Worm (Caenorhabditis elegans) whole organism, midembryonic: ENCODE measurements around the gene Y7A5A.7.

Experiments used
- T22C8.4 ChIP-seq: fragments of 200-800 bp; sonication (Bioruptor generic); IDR thresholded peaks from 2 replicates; pipeline ENCODE4 v1.3.6; 2022; ENCODE audit warnings: missing genetic modification characterization, missing compliant biosample characterization
- cog-1 ChIP-seq: sonication (generic microtip); optimal IDR thresholded peaks from 2 replicates; lab custom pipeline; 2016; ENCODE audit warnings: missing genetic modification characterization, missing compliant biosample characterization
- flt-1 ChIP-seq: fragments of 200-800 bp; sonication (Bioruptor generic); IDR thresholded peaks from 2 replicates; pipeline ENCODE4 v1.3.6; 2022; ENCODE audit warnings: missing genetic modification characterization, missing compliant biosample characterization
- klf-2 ChIP-seq: fragments of 200-800 bp; sonication (Bioruptor generic); conservative IDR thresholded peaks from 2 replicates; pipeline ENCODE4 v1.3.6; 2022; ENCODE audit warnings: missing genetic modification reagents, missing genetic modification characterization, missing compliant biosample characterization
- med-1 ChIP-seq: sonication (generic microtip); optimal IDR thresholded peaks from 2 replicates; lab custom pipeline; 2017; ENCODE audit warnings: missing genetic modification characterization, mild to moderate bottlenecking, missing compliant biosample characterization, antibody characterized with exemption, missing genetic modification reagents; ENCODE audit not compliant: insufficient read depth
- ref-1 ChIP-seq: fragments of 200-800 bp; sonication (Bioruptor generic); conservative IDR thresholded peaks from 2 replicates; pipeline ENCODE4 v1.3.6; 2022; ENCODE audit warnings: missing genetic modification reagents, missing genetic modification characterization, missing compliant biosample characterization
- tab-1 ChIP-seq: fragments of 200-800 bp; sonication (Bioruptor generic); IDR thresholded peaks from 2 replicates; pipeline ENCODE4 v1.3.6; 2022; ENCODE audit warnings: missing genetic modification characterization, missing compliant biosample characterization
- ztf-23 ChIP-seq: fragments of 200-800 bp; sonication (Bioruptor generic); IDR thresholded peaks from 2 replicates; pipeline ENCODE4 v1.3.6; 2022; ENCODE audit warnings: missing genetic modification reagents, missing genetic modification characterization, missing compliant biosample characterization
- ztf-29 ChIP-seq: fragments of 200-800 bp; sonication (Bioruptor generic); IDR thresholded peaks from 2 replicates; pipeline ENCODE4 v1.3.6; 2022; ENCODE audit warnings: missing genetic modification reagents, missing genetic modification characterization, missing compliant biosample characterization

Y7A5A.7 gene

DNA sequence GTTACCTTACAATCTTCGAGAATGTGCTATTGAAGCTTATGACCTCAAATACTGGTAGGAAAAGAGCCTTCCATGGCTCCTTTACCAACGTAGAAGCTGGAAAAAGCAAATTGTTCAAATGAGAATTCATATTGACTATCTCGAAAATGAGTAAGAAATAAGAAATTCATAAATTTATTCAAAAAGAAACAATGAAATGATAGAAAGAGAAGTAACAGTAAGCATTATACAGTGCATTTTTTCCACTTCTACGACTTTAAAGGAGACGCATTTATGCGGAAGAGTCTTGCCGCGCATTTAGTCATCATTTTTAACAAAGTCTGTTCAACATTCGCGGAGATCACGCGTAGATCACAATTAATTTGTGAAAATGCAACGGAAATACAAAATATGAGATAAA lies 9.0 kb downstream of the Y7A5A.7 start, which contains the start of gene Y7A5A.10:
Y7A5A.10 (minus strand) TSS at position 101 of the 400 bp plus-strand sequence.
- TF ChIP-seq flt-1 = no peak
- TF ChIP-seq ztf-23 (GFP tag; lab: Robert Waterston, UW) = no peak
- TF ChIP-seq med-1 = no peak
- no peak for TF ChIP-seq ref-1
- TF ChIP-seq ztf-29 = no peak
- TF ChIP-seq tab-1 (GFP tag; lab: Robert Waterston, UW) = no peak
- no peak for TF ChIP-seq T22C8.4 (GFP tag; lab: Robert Waterston, UW)
- TF ChIP-seq cog-1 = no peak

DNA sequence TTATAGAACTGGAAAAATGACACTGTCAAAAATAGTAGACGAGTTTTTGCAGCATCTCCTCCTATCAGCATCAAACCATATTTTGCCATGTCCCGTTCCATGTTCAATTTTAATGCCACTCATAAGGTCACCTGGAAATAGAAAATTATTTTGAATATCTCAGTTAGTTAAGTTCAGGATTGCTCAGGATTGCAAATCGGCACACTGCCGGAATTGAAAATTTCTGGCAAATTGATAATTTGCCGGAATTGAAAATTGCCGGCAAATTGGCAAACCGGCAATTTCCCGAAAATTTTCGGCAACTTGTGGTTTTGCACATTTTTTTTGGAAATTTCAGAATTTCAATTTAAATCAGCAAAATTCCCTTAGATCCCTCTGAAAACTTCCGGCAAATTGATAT lies 17.2 kb downstream of the Y7A5A.7 start, which contains the start of gene Y7A5A.5:
Y7A5A.5 (minus strand) TSS at position 101 of the 400 bp plus-strand sequence.
- TF ChIP-seq ref-1 (no peak), ztf-29 (no peak), klf-2 (GFP tag; lab: Robert Waterston, UW) (no peak), cog-1 (no peak), flt-1 (no peak), tab-1 (GFP tag; lab: Robert Waterston, UW) (no peak), ztf-23 (GFP tag; lab: Robert Waterston, UW) (no peak), med-1 (no peak), T22C8.4 (GFP tag; lab: Robert Waterston, UW) (no peak)

DNA sequence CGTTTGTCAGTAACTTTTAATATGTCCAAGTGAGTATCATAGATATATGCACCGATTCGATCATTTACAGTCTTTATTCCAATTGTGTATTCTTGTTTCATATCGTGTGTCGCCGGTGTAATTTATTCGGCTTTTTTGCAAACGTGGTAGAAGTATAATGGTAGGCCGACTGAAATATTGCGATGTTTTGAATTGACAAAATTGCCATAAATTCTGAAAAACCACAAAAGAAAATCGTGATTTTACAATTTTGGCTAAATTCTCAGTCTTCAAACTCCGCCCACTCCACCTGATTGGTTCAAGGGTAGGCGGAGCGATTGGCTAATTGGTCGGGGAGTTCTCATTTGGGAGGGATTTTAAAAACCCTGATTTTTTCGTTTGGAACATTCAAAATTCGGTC lies 19.4 kb downstream of the Y7A5A.7 start, which contains the start of gene Y7A5A.3:
Y7A5A.3 (minus strand) TSS at position 101 of the 400 bp plus-strand sequence.
- no peak for TF ChIP-seq cog-1
- TF ChIP-seq klf-2 (GFP tag; lab: Robert Waterston, UW) = no peak
- TF ChIP-seq ztf-29 = no peak
- no peak for TF ChIP-seq ztf-23 (GFP tag; lab: Robert Waterston, UW)
- TF ChIP-seq med-1 = no peak
- no peak for TF ChIP-seq ref-1
- no peak for TF ChIP-seq T22C8.4 (GFP tag; lab: Robert Waterston, UW)
- TF ChIP-seq tab-1 (GFP tag; lab: Robert Waterston, UW) = no peak
- no peak for TF ChIP-seq flt-1

- TF ChIP-seq tab-1 (GFP tag; lab: Robert Waterston, UW) (no peak), med-1 (no peak), ref-1 (no peak), flt-1 (no peak), ztf-29 (no peak)
Observed at ce11 chrX:15782027-15782426, 21.9 kb downstream of the Y7A5A.7 start, which contains the start of gene Y7A5A.24. TSS of gene Y7A5A.24 (minus strand) at chrX:15782127.

ce11 chrX:15779503-15779902 lies 24.5 kb downstream of the Y7A5A.7 start:
- no peak for TF ChIP-seq ztf-29
- TF ChIP-seq klf-2 (GFP tag; lab: Robert Waterston, UW) = no peak

ce11 chrX:15773262-15773908 lies 30.6 kb downstream of the Y7A5A.7 start, which contains the start of gene Y7A5A.13:
TSS of gene Y7A5A.13 (plus strand) at chrX:15773858.
- TF ChIP-seq ztf-23 (GFP tag; lab: Robert Waterston, UW) (no peak), flt-1 (no peak), T22C8.4 (GFP tag; lab: Robert Waterston, UW) (no peak), med-1 (no peak), ztf-29 (no peak), tab-1 (GFP tag; lab: Robert Waterston, UW) (no peak)

DNA sequence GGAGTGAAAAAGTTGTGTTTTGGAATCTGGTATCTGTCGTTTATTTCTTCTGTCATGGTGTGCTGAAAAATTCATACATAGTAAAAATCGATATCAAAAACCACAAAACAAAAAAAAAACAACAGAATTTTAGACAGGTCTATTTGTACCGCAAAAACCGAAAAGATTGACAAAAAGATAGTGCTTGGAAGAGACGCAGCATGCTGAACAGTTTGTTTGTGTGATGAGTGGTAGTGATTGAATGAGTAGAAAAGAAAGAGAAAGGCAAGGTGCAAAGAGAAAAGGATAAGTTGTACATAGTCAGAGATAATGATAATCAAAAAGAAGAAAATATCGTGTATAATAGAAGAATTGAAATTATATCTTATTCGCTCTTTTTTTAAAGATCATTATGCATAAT lies 31.3 kb downstream of the Y7A5A.7 start, which contains the start of gene Y7A5A.2:
Y7A5A.2 (minus strand) TSS at position 62 of the 400 bp plus-strand sequence.
- no peak for TF ChIP-seq T22C8.4 (GFP tag; lab: Robert Waterston, UW)
- TF ChIP-seq tab-1 (GFP tag; lab: Robert Waterston, UW) = no peak
- TF ChIP-seq cog-1 = no peak
- no peak for TF ChIP-seq flt-1
- TF ChIP-seq med-1 = no peak
- no peak for TF ChIP-seq klf-2 (GFP tag; lab: Robert Waterston, UW)
- TF ChIP-seq ztf-23 (GFP tag; lab: Robert Waterston, UW) = no peak
- no peak for TF ChIP-seq ref-1
- TF ChIP-seq ztf-29 = no peak

DNA sequence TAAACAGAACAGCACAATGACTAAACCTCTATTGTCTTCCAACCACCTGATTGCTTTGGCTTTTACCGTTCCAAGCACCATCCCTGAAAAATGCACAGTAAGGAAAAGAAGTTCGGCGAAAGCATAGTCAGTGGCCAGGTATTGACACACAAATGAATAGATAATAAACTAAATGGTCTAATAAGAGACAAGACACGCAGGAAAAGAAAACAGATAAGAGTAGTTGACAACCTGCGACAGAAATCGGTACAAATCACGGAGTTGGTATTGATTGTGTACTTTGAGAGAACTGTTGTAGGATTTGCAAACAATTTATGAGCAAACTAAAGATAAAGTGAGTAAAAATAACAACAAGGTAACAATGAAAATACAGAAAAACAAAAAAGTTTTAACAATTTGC lies 32.6 kb downstream of the Y7A5A.7 start, which contains the start of gene Y7A5A.1:
Y7A5A.1 (minus strand) TSS at position 83 of the 400 bp plus-strand sequence.
- TF ChIP-seq med-1 (no peak), T22C8.4 (GFP tag; lab: Robert Waterston, UW) (no peak), ref-1 (no peak), ztf-23 (GFP tag; lab: Robert Waterston, UW) (no peak), tab-1 (GFP tag; lab: Robert Waterston, UW) (no peak), flt-1 (no peak), klf-2 (GFP tag; lab: Robert Waterston, UW) (no peak), ztf-29 (no peak), cog-1 (no peak)

- no peak for TF ChIP-seq med-1
- no peak for TF ChIP-seq ztf-29
- TF ChIP-seq ztf-23 (GFP tag; lab: Robert Waterston, UW) = no peak
- TF ChIP-seq cog-1 = no peak
- TF ChIP-seq T22C8.4 (GFP tag; lab: Robert Waterston, UW) = no peak
- TF ChIP-seq klf-2 (GFP tag; lab: Robert Waterston, UW) = no peak
- no peak for TF ChIP-seq flt-1
- no peak for TF ChIP-seq tab-1 (GFP tag; lab: Robert Waterston, UW)
- TF ChIP-seq ref-1 = no peak
Observed at ce11 chrX:15770787-15771186, 33.2 kb downstream of the Y7A5A.7 start.

- no peak for TF ChIP-seq cog-1
- TF ChIP-seq ztf-29 = no peak
- no peak for TF ChIP-seq ref-1
- no peak for TF ChIP-seq tab-1 (GFP tag; lab: Robert Waterston, UW)
Observed at ce11 chrX:15769895-15770559, 33.9 kb downstream of the Y7A5A.7 start.
